Fruit fly (Drosophila melanogaster) whole organism, embryonic: ENCODE measurements around the gene CG13077.

ENCODE experiments used
- Atf-2 ChIP-seq: fragments of 200-800 bp; sonication (Bioruptor generic); optimal IDR thresholded peaks from 2 replicates; lab custom pipeline; 2016; ENCODE audit warnings: missing biosample characterization, missing genetic modification characterization
- Awh ChIP-seq: fragments of 200-800 bp; sonication (Bioruptor generic); IDR thresholded peaks from 2 replicates; pipeline ENCODE4, ENCODE4 v1.3.6; 2022; ENCODE audit warnings: missing biosample characterization, missing genetic modification characterization
- B-H2 ChIP-seq: fragments of 200-800 bp; sonication (Bioruptor generic); optimal IDR thresholded peaks from 2 replicates; lab custom pipeline; 2018; ENCODE audit warnings: missing biosample characterization, mild to moderate bottlenecking, missing genetic modification characterization
- CG11456 ChIP-seq: fragments of 200-800 bp; sonication (Bioruptor generic); IDR thresholded peaks from 3 replicates; pipeline ENCODE4 v1.3.6; 2022; ENCODE audit warnings: missing biosample characterization, missing genetic modification characterization
- CG12219 ChIP-seq: fragments of 200-800 bp; sonication (Bioruptor generic); optimal IDR thresholded peaks from 3 replicates; lab custom pipeline; 2018; ENCODE audit warnings: missing biosample characterization, mild to moderate bottlenecking, missing genetic modification characterization
- CG13123 ChIP-seq: fragments of 200-800 bp; sonication (Bioruptor generic); optimal IDR thresholded peaks from 2 replicates; lab custom pipeline; 2016; ENCODE audit warnings: missing biosample characterization, missing genetic modification characterization
- CG13624 ChIP-seq: fragments of 200-800 bp; sonication (Bioruptor generic); optimal IDR thresholded peaks from 2 replicates; lab custom pipeline; 2016; ENCODE audit warnings: missing biosample characterization, missing genetic modification characterization
- CG14050 ChIP-seq: fragments of 200-800 bp; sonication (Bioruptor generic); IDR thresholded peaks from 3 replicates; pipeline ENCODE4 v1.3.6; 2022; ENCODE audit warnings: missing biosample characterization, missing genetic modification characterization
- CG16779 ChIP-seq: fragments of 200-800 bp; sonication (Bioruptor generic); IDR thresholded peaks from 2 replicates; pipeline ENCODE4 v1.3.6; 2022; ENCODE audit warnings: missing biosample characterization, missing genetic modification characterization
- CG30431 ChIP-seq: fragments of 200-800 bp; sonication (Bioruptor generic); optimal IDR thresholded peaks from 2 replicates; lab custom pipeline; 2017; ENCODE audit warnings: missing biosample characterization, missing genetic modification characterization
- CG3065 ChIP-seq: fragments of 200-800 bp; sonication (Bioruptor generic); optimal IDR thresholded peaks from 2 replicates; lab custom pipeline; 2016; ENCODE audit warnings: missing biosample characterization, missing genetic modification characterization
- CG31365 ChIP-seq: fragments of 200-800 bp; sonication (Bioruptor generic); optimal IDR thresholded peaks from 2 replicates; lab custom pipeline; 2018; ENCODE audit warnings: missing biosample characterization, mild to moderate bottlenecking, missing genetic modification characterization
- CG4282 ChIP-seq: fragments of 200-800 bp; sonication (Bioruptor generic); optimal IDR thresholded peaks from 2 replicates; lab custom pipeline; 2016; ENCODE audit warnings: missing biosample characterization, missing genetic modification characterization
- CG4328 ChIP-seq: fragments of 200-800 bp; sonication (Bioruptor generic); optimal IDR thresholded peaks from 3 replicates; lab custom pipeline; 2017; ENCODE audit warnings: missing biosample characterization, missing genetic modification reagents, missing genetic modification characterization
- CG6175 ChIP-seq: fragments of 200-800 bp; sonication (Bioruptor generic); IDR thresholded peaks from 3 replicates; pipeline ENCODE4 v1.3.6; 2022; ENCODE audit warnings: missing biosample characterization, missing genetic modification characterization
- CG9609 ChIP-seq: fragments of 200-800 bp; sonication (Bioruptor generic); optimal IDR thresholded peaks from 3 replicates; lab custom pipeline; 2016; ENCODE audit warnings: missing biosample characterization, missing genetic modification characterization
- D ChIP-seq, 2 experiments: fragments of 200-800 bp in 1 of 2; fragments of >200 bp in 1 of 2; sonication (Bioruptor generic) in 1 of 2; optimal IDR thresholded peaks; 2 replicates in 1 of 2; 3 replicates in 1 of 2; lab custom pipeline; 2017; ENCODE audit warnings: mild to moderate bottlenecking in 1 of 2, missing biosample characterization in 1 of 2, missing genetic modification characterization in 1 of 2, missing genetic modification reagents in 1 of 2
- D19B ChIP-seq: fragments of 200-800 bp; sonication (Bioruptor generic); optimal IDR thresholded peaks from 2 replicates; lab custom pipeline; 2017; ENCODE audit warnings: missing biosample characterization, mild to moderate bottlenecking, missing genetic modification characterization
- E2f2 ChIP-seq: fragments of 200-800 bp; sonication (Bioruptor generic); IDR thresholded peaks from 2 replicates; pipeline ENCODE4 v1.3.6; 2022; ENCODE audit warnings: missing biosample characterization, missing genetic modification characterization
- Ets97D ChIP-seq: fragments of 200-800 bp; sonication (Bioruptor generic); optimal IDR thresholded peaks from 3 replicates; lab custom pipeline; 2016; ENCODE audit warnings: missing biosample characterization, missing genetic modification characterization
- Fer1 ChIP-seq: fragments of 200-800 bp; sonication (Bioruptor generic); optimal IDR thresholded peaks from 2 replicates; lab custom pipeline; 2017; ENCODE audit warnings: missing biosample characterization, mild to moderate bottlenecking, missing genetic modification characterization
- HHEX ChIP-seq: fragments of 200-800 bp; sonication (Bioruptor generic); optimal IDR thresholded peaks from 3 replicates; lab custom pipeline; 2017; ENCODE audit warnings: missing biosample characterization, mild to moderate bottlenecking, missing genetic modification characterization, missing genetic modification reagents
- MBD-R2 ChIP-seq: fragments of 200-800 bp; sonication (Bioruptor generic); IDR thresholded peaks from 2 replicates; pipeline ENCODE4 v1.3.6; 2022; ENCODE audit warnings: missing biosample characterization, missing genetic modification characterization
- Six4 ChIP-seq: fragments of 200-800 bp; sonication (Bioruptor generic); optimal IDR thresholded peaks from 2 replicates; lab custom pipeline; 2016; ENCODE audit warnings: missing biosample characterization, missing genetic modification characterization
- Xbp1 ChIP-seq: fragments of 200-800 bp; sonication (Bioruptor generic); optimal IDR thresholded peaks from 3 replicates; lab custom pipeline; 2016; ENCODE audit warnings: missing biosample characterization, mild to moderate bottlenecking, missing genetic modification characterization
- ase ChIP-seq: fragments of 200-800 bp; sonication (Bioruptor generic); IDR thresholded peaks from 3 replicates; pipeline ENCODE4 v1.3.6; 2022; ENCODE audit warnings: missing biosample characterization, missing genetic modification characterization
- caup ChIP-seq: fragments of 200-800 bp; sonication (Bioruptor generic); optimal IDR thresholded peaks from 3 replicates; lab custom pipeline; 2017; ENCODE audit warnings: missing biosample characterization, mild to moderate bottlenecking, missing genetic modification characterization, moderate library complexity; ENCODE audit not compliant: severe bottlenecking
- dati ChIP-seq: fragments of 200-800 bp; sonication (Bioruptor generic); IDR thresholded peaks from 2 replicates; pipeline ENCODE4 v1.3.6; 2022; ENCODE audit warnings: missing biosample characterization, missing genetic modification characterization
- disco-r ChIP-seq: fragments of 200-800 bp; sonication (Bioruptor generic); optimal IDR thresholded peaks from 2 replicates; lab custom pipeline; 2016; ENCODE audit warnings: missing biosample characterization, missing genetic modification characterization
- eve ChIP-seq, 2 experiments: fragments of >200 bp; optimal IDR thresholded peaks; 2 replicates each; lab custom pipeline; 2017; ENCODE audit warnings: missing biosample characterization in 2 of 2, missing genetic modification characterization in 2 of 2
- fd102C ChIP-seq: fragments of 200-800 bp; sonication (Bioruptor generic); optimal IDR thresholded peaks from 2 replicates; lab custom pipeline; 2018; ENCODE audit warnings: missing biosample characterization, mild to moderate bottlenecking, missing genetic modification characterization, moderate library complexity
- gfzf ChIP-seq: fragments of 200-800 bp; sonication (Bioruptor generic); optimal IDR thresholded peaks from 2 replicates; lab custom pipeline; 2016; ENCODE audit warnings: missing biosample characterization, mild to moderate bottlenecking, missing genetic modification characterization, moderate library complexity
- hb ChIP-seq: fragments of 200-800 bp; sonication (Bioruptor generic); IDR thresholded peaks from 3 replicates; pipeline ENCODE4 v1.3.6; 2022; ENCODE audit warnings: missing biosample characterization, missing genetic modification characterization; ENCODE audit not compliant: partially characterized antibody
- hbn ChIP-seq: fragments of 200-800 bp; sonication (Bioruptor generic); IDR thresholded peaks from 2 replicates; pipeline ENCODE4 v1.3.6; 2022; ENCODE audit warnings: missing biosample characterization, missing genetic modification characterization; ENCODE audit not compliant: partially characterized antibody
- lov ChIP-seq, 2 experiments: fragments of 200-800 bp in 1 of 2; fragments of >200 bp in 1 of 2; sonication (Bioruptor generic) in 1 of 2; IDR thresholded peaks in 1 of 2; optimal IDR thresholded peaks in 1 of 2; 2 replicates in 1 of 2; 3 replicates in 1 of 2; pipeline versions ENCODE4 v1.3.6 to Lab custom; 2017 to 2022; ENCODE audit warnings: missing biosample characterization in 1 of 2, missing genetic modification characterization in 1 of 2
- luna ChIP-seq: fragments of 200-800 bp; sonication (Bioruptor generic); optimal IDR thresholded peaks from 2 replicates; lab custom pipeline; 2016; ENCODE audit warnings: missing biosample characterization, missing genetic modification characterization
- mam ChIP-seq: fragments of 200-800 bp; sonication (Bioruptor generic); optimal IDR thresholded peaks from 3 replicates; lab custom pipeline; 2016; ENCODE audit warnings: missing biosample characterization, missing genetic modification characterization
- mirr ChIP-seq: fragments of 200-800 bp; sonication (Bioruptor generic); optimal IDR thresholded peaks from 3 replicates; lab custom pipeline; 2018; ENCODE audit warnings: missing biosample characterization, mild to moderate bottlenecking, missing genetic modification characterization
- pho ChIP-seq: fragments of 200-800 bp; sonication (Bioruptor generic); optimal IDR thresholded peaks from 2 replicates; lab custom pipeline; 2016; ENCODE audit warnings: missing biosample characterization, missing genetic modification characterization
- pros ChIP-seq: fragments of 200-800 bp; sonication (Bioruptor generic); optimal IDR thresholded peaks from 3 replicates; lab custom pipeline; 2019; ENCODE audit warnings: missing biosample characterization, mild to moderate bottlenecking, missing genetic modification characterization, moderate library complexity
- pum ChIP-seq: fragments of 200-800 bp; sonication (Bioruptor generic); optimal IDR thresholded peaks from 2 replicates; lab custom pipeline; 2016; ENCODE audit warnings: missing biosample characterization, missing genetic modification characterization
- ranshi ChIP-seq: fragments of 200-800 bp; sonication (Bioruptor generic); IDR thresholded peaks from 2 replicates; pipeline ENCODE4 v1.3.6; 2022; ENCODE audit warnings: missing biosample characterization, missing genetic modification characterization
- salm ChIP-seq: fragments of 200-800 bp; sonication (Bioruptor generic); optimal IDR thresholded peaks from 2 replicates; lab custom pipeline; 2018; ENCODE audit warnings: missing biosample characterization, mild to moderate bottlenecking, missing genetic modification characterization
- sd ChIP-seq: fragments of 200-800 bp; sonication (Bioruptor generic); optimal IDR thresholded peaks from 3 replicates; lab custom pipeline; 2018; ENCODE audit warnings: missing biosample characterization, mild to moderate bottlenecking, missing genetic modification characterization, moderate library complexity
- so ChIP-seq: fragments of 200-800 bp; sonication (Bioruptor generic); IDR thresholded peaks from 3 replicates; pipeline ENCODE4 v1.3.6; 2022; ENCODE audit warnings: missing biosample characterization, missing genetic modification characterization
- tin ChIP-seq: fragments of 200-800 bp; sonication (Bioruptor generic); optimal IDR thresholded peaks from 3 replicates; lab custom pipeline; 2016; ENCODE audit warnings: missing biosample characterization, missing genetic modification characterization
- trh ChIP-seq: fragments of 200-800 bp; sonication (Bioruptor generic); optimal IDR thresholded peaks from 2 replicates; lab custom pipeline; 2016; ENCODE audit warnings: missing biosample characterization, missing genetic modification characterization
- zen2 ChIP-seq: fragments of 200-800 bp; sonication (Bioruptor generic); IDR thresholded peaks from 3 replicates; pipeline ENCODE4 v1.3.6; 2022; ENCODE audit warnings: missing biosample characterization, missing genetic modification characterization; ENCODE audit not compliant: partially characterized antibody

Gene CG13077

DNA sequence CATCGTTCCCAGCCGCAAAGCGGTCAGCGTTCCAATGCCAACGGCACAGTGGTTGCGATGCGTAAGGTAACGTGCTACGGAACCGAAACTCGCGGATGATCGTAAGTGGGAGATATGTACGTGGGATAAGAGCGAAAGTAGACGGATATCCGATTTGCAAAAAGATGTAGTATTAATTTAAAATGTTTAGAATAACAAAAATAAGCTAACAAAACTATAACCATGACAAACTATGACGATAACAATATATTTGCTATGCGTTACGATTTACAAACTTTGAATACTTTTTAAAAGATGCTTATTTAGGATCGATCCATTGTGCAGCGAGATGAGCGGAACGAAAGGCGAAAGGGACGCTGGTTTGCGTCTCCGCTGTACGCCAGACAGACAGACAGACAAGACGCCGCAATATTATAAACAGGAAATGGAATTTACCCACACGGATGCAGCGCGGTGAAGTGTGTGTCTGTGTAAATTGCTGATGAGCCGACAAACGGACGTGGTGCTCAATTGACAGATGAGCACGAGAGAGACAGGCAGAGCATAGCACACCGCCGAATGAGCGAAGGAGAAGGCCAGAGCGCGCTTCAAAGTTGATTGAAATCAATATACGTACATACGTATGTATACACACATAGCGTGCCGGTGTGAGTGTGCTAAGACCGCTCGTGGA lies 10.1 kb downstream of the CG13077 start (continued):
- TF ChIP-seq CG13624 (peak; percentile 98), Six4 (GFP tag; lab: Kevin White, UChicago) (peak; percentile 93), Ets97D (GFP tag; lab: Kevin White, UChicago) (peak; percentile 96), gfzf (GFP tag; lab: Kevin White, UChicago) (peak; percentile 35), Atf-2 (peak; percentile 97), CG13123 (GFP tag; lab: Kevin White, UChicago) (peak; percentile 93), mirr (GFP tag; lab: Kevin White, UChicago) (peak; percentile 78), CG11456 (GFP tag; lab: Robert Waterston, UW) (peak; percentile 94), so (peak; percentile 91; the same call in 2 of the 3 replicates), D19B (peak; percentile 92), CG16779 (GFP tag; lab: Robert Waterston, UW) (peak; percentile 68), ase (GFP tag; lab: Robert Waterston, UW) (peak; percentile 86), Xbp1 (GFP tag; lab: Kevin White, UChicago) (peak; percentile 97), CG3065 (peak; percentile 87), trh (GFP tag; lab: Kevin White, UChicago) (peak; percentile 96), CG6175 (GFP tag; lab: Robert Waterston, UW) (no peak; the same call in 1 of the 3 replicates), hb (GFP tag; lab: Robert Waterston, UW) (no peak), dati (GFP tag; lab: Robert Waterston, UW) (no peak; the same call in 1 of the 2 replicates), MBD-R2 (GFP tag; lab: Robert Waterston, UW) (peak; percentile 66), E2f2 (peak; percentile 78), eve (GFP tag; optimal IDR thresholded peaks at IDR 0.05; lab: Kevin White, UChicago) (no peak), B-H2 (peak; percentile 72), Fer1 (GFP tag; lab: Kevin White, UChicago) (peak; percentile 94), pum (peak; percentile 96), salm (peak; percentile 79), caup (GFP tag; lab: Kevin White, UChicago) (peak; percentile 94), ranshi (peak; percentile 88), hbn (GFP tag; lab: Robert Waterston, UW) (no peak), disco-r (GFP tag; lab: Kevin White, UChicago) (peak; percentile 94), tin (GFP tag; lab: Kevin White, UChicago) (peak; percentile 96), fd102C (GFP tag; lab: Kevin White, UChicago) (peak; percentile 59), CG12219 (GFP tag; lab: Kevin White, UChicago) (peak; percentile 93), mam (GFP tag; lab: Kevin White, UChicago) (peak; percentile 98), CG4282 (peak; percentile 93), sd (tag; lab: Kevin White, UChicago) (peak; percentile 100), Awh (GFP tag; lab: Robert Waterston, UW) (peak; percentile 81; the same call in 1 of the 2 replicates), zen2 (GFP tag; lab: Robert Waterston, UW) (0 out of 3 replicates have a peak, but pooled peaks have one; percentile 18), pho (GFP tag; lab: Kevin White, UChicago) (peak; percentile 98), D (optimal IDR thresholded peaks at IDR 0.05; lab: Kevin White, UChicago) (peak; percentile 69), D (GFP tag; optimal IDR thresholded peaks at IDR 0.05; lab: Kevin White, UChicago) (peak; percentile 92), CG9609 (GFP tag; lab: Kevin White, UChicago) (peak; percentile 97), HHEX (GFP tag; lab: Kevin White, UChicago) (peak; percentile 96), CG14050 (GFP tag; lab: Robert Waterston, UW) (peak; percentile 90), CG30431 (GFP tag; lab: Kevin White, UChicago) (peak; percentile 97), CG4328 (GFP tag; lab: Kevin White, UChicago) (peak; percentile 88), pros (GFP tag; lab: Kevin White, UChicago) (peak; percentile 93), CG31365 (peak; percentile 75), luna (peak; percentile 92), lov (optimal IDR thresholded peaks at IDR 0.05; lab: Kevin White, UChicago) (no peak), lov (GFP tag; IDR thresholded peaks at IDR 0.05; lab: Robert Waterston, UW) (peak; percentile 68; the same call in 1 of the 3 replicates)
